Worm (Caenorhabditis elegans) whole organism, young adult: ENCODE measurements around the gene Y45G5AM.5.

ENCODE experiments used
- B0261.1 ChIP-seq: sonication (generic microtip); optimal IDR thresholded peaks from 2 replicates; lab custom pipeline; 2016; ENCODE audit warnings: mild to moderate bottlenecking, missing genetic modification characterization, moderate library complexity, missing compliant biosample characterization
- B0336.3 ChIP-seq: fragments of 200-800 bp; sonication (Bioruptor generic); IDR thresholded peaks from 2 replicates; pipeline ENCODE4 v1.3.6; 2022; ENCODE audit warnings: missing genetic modification characterization, missing compliant biosample characterization
- D2030.7 ChIP-seq: fragments of 200-800 bp; sonication (Bioruptor generic); IDR thresholded peaks from 2 replicates; pipeline ENCODE4 v1.3.6; 2022; ENCODE audit warnings: missing genetic modification reagents, missing genetic modification characterization, missing compliant biosample characterization
- F52B5.7 ChIP-seq: sonication (generic microtip); optimal IDR thresholded peaks from 2 replicates; lab custom pipeline; 2016; ENCODE audit warnings: mild to moderate bottlenecking, missing genetic modification characterization, missing compliant biosample characterization
- F57C9.4 ChIP-seq: sonication (generic microtip); optimal IDR thresholded peaks from 2 replicates; lab custom pipeline; 2017; ENCODE audit warnings: mild to moderate bottlenecking, missing genetic modification characterization, missing compliant biosample characterization
- akir-1 ChIP-seq: fragments of 200-800 bp; sonication (Bioruptor generic); optimal IDR thresholded peaks from 2 replicates; lab custom pipeline; 2018; ENCODE audit warnings: mild to moderate bottlenecking, missing genetic modification characterization, moderate library complexity, missing compliant biosample characterization
- ama-1 ChIP-seq, 3 experiments: fragments of 150-350 bp in 1 of 3; sonication (generic microtip) in 2 of 3; optimal IDR thresholded peaks; 2 replicates each; lab custom pipeline; 2014 to 2018; ENCODE audit warnings: missing biosample characterization in 2 of 3, missing genetic modification characterization in 2 of 3, missing genetic modification reagents in 2 of 3
- attf-3 ChIP-seq: fragments of 200-800 bp; sonication (Bioruptor generic); conservative IDR thresholded peaks from 2 replicates; pipeline ENCODE4 v1.3.6; 2022; ENCODE audit warnings: missing genetic modification reagents, missing genetic modification characterization, missing compliant biosample characterization
- attf-5 ChIP-seq: fragments of 200-800 bp; sonication (Bioruptor generic); optimal IDR thresholded peaks from 2 replicates; lab custom pipeline; 2018; ENCODE audit warnings: mild to moderate bottlenecking, missing genetic modification characterization, missing compliant biosample characterization
- attf-6 ChIP-seq: fragments of 200-800 bp; sonication (Bioruptor generic); IDR thresholded peaks from 2 replicates; pipeline ENCODE4 v1.3.6; 2022; ENCODE audit warnings: missing genetic modification reagents, missing genetic modification characterization, missing compliant biosample characterization
- ccch-3 ChIP-seq: fragments of 200-800 bp; sonication (Bioruptor generic); optimal IDR thresholded peaks from 2 replicates; lab custom pipeline; 2018; ENCODE audit warnings: mild to moderate bottlenecking, missing genetic modification characterization, missing compliant biosample characterization
- cebp-2 ChIP-seq: fragments of 200-800 bp; sonication (Bioruptor generic); IDR thresholded peaks from 2 replicates; pipeline ENCODE4 v1.3.6; 2022; ENCODE audit warnings: missing genetic modification characterization, missing compliant biosample characterization
- ceh-100 ChIP-seq: fragments of 200-800 bp; sonication (Bioruptor generic); IDR thresholded peaks from 2 replicates; pipeline ENCODE4 v1.3.6; 2022; ENCODE audit warnings: missing genetic modification reagents, missing genetic modification characterization, missing compliant biosample characterization
- die-1 ChIP-seq: sonication (generic microtip); optimal IDR thresholded peaks from 2 replicates; lab custom pipeline; 2016; ENCODE audit warnings: missing genotype, mild to moderate bottlenecking, missing genetic modification characterization, missing compliant biosample characterization
- egl-18 ChIP-seq: fragments of 200-800 bp; sonication (Bioruptor generic); IDR thresholded peaks from 2 replicates; pipeline ENCODE4 v1.3.6; 2022; ENCODE audit warnings: missing genetic modification reagents, missing genetic modification characterization, missing compliant biosample characterization
- egl-44 ChIP-seq: fragments of 200-800 bp; sonication (Bioruptor generic); IDR thresholded peaks from 2 replicates; pipeline ENCODE4 v1.3.6; 2022; ENCODE audit warnings: missing genetic modification reagents, missing genetic modification characterization, missing compliant biosample characterization
- ekl-4 ChIP-seq: fragments of 200-800 bp; sonication (Bioruptor generic); IDR thresholded peaks from 2 replicates; pipeline ENCODE4 v1.3.6; 2022; ENCODE audit warnings: missing genetic modification reagents, missing genetic modification characterization, missing compliant biosample characterization
- gei-17 ChIP-seq: fragments of 200-800 bp; sonication (Bioruptor generic); optimal IDR thresholded peaks from 2 replicates; lab custom pipeline; 2018; ENCODE audit warnings: mild to moderate bottlenecking, missing genetic modification characterization, missing compliant biosample characterization
- him-1 ChIP-seq: sonication (generic microtip); optimal IDR thresholded peaks from 2 replicates; lab custom pipeline; 2016; ENCODE audit warnings: missing genotype, missing genetic modification reagents, missing genetic modification characterization, missing compliant biosample characterization
- hlh-12 ChIP-seq: sonication (generic microtip); optimal IDR thresholded peaks from 2 replicates; lab custom pipeline; 2016; ENCODE audit warnings: missing genetic modification characterization, missing compliant biosample characterization
- lag-1 ChIP-seq: fragments of 200-800 bp; sonication (Bioruptor generic); IDR thresholded peaks from 2 replicates; pipeline ENCODE4 v1.3.6; 2022; ENCODE audit warnings: missing genetic modification reagents, missing genetic modification characterization, missing compliant biosample characterization
- lin-26 ChIP-seq: fragments of 200-800 bp; sonication (Bioruptor generic); IDR thresholded peaks from 2 replicates; pipeline ENCODE4 v1.3.6; 2022; ENCODE audit warnings: missing genetic modification reagents, missing genetic modification characterization, missing compliant biosample characterization
- lir-1 ChIP-seq: fragments of 200-800 bp; sonication (Bioruptor generic); conservative IDR thresholded peaks from 2 replicates; pipeline ENCODE4 v1.3.6; 2022; ENCODE audit warnings: missing genetic modification reagents, missing genetic modification characterization, missing compliant biosample characterization
- madf-3 ChIP-seq: fragments of 200-800 bp; sonication (Bioruptor generic); IDR thresholded peaks from 2 replicates; pipeline ENCODE4 v1.3.6; 2022; ENCODE audit warnings: missing genetic modification reagents, missing genetic modification characterization, missing compliant biosample characterization
- mxl-1 ChIP-seq: sonication (generic microtip); optimal IDR thresholded peaks from 2 replicates; lab custom pipeline; 2016; ENCODE audit warnings: missing genetic modification characterization, missing compliant biosample characterization
- nfyb-1 ChIP-seq: fragments of 200-800 bp; sonication (Bioruptor generic); IDR thresholded peaks from 2 replicates; pipeline ENCODE4 v1.3.6; 2022; ENCODE audit warnings: missing genetic modification reagents, missing genetic modification characterization, missing compliant biosample characterization
- rcor-1 ChIP-seq: fragments of 200-800 bp; sonication (Bioruptor generic); IDR thresholded peaks from 2 replicates; pipeline ENCODE4 v1.3.6; 2022; ENCODE audit warnings: missing genetic modification reagents, missing genetic modification characterization, missing compliant biosample characterization
- sea-2 ChIP-seq: fragments of 200-800 bp; sonication (Bioruptor generic); IDR thresholded peaks from 2 replicates; pipeline ENCODE4 v1.3.6; 2022; ENCODE audit warnings: missing genetic modification characterization, missing compliant biosample characterization
- snpc-1.1 ChIP-seq: sonication (generic microtip); optimal IDR thresholded peaks from 2 replicates; lab custom pipeline; 2017; ENCODE audit warnings: missing genetic modification characterization, mild to moderate bottlenecking, missing compliant biosample characterization, antibody characterized with exemption, moderate library complexity, missing genotype, missing genetic modification reagents; ENCODE audit not compliant: insufficient read depth
- tbp1 ChIP-seq: fragments of 200-800 bp; sonication (Bioruptor generic); optimal IDR thresholded peaks from 2 replicates; lab custom pipeline; 2018; ENCODE audit warnings: mild to moderate bottlenecking, missing genetic modification characterization, missing compliant biosample characterization
- tlf-1 ChIP-seq: fragments of 200-800 bp; sonication (Bioruptor generic); optimal IDR thresholded peaks from 2 replicates; lab custom pipeline; 2018; ENCODE audit warnings: mild to moderate bottlenecking, missing genetic modification characterization, missing compliant biosample characterization
- xnd-1 ChIP-seq: sonication (generic microtip); optimal IDR thresholded peaks from 2 replicates; lab custom pipeline; 2016; ENCODE audit warnings: missing genotype, missing genetic modification reagents, missing genetic modification characterization, missing compliant biosample characterization
- zim-3 ChIP-seq: sonication (generic microtip); optimal IDR thresholded peaks from 2 replicates; lab custom pipeline; 2017; ENCODE audit warnings: mild to moderate bottlenecking, missing genetic modification characterization, moderate library complexity, missing compliant biosample characterization

Y45G5AM.5 gene

DNA sequence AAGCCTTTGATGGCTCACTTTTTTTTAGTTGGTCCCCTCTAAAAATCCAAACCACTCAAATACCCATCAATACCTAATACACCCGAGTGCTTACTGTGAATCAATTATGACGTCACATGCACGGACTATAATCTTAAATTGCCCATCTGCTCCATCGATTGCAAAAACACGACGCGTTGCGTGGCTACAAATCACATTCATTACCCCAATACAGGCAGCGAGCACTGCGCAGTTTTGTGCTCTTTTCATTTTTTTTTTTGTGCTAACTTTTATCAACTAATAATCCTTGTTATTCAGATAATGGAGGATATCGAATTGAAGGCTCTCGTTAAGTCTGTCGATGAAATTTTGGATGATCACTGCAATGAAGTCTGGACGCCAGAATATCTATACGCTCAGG is at the start of gene Y45G5AM.5:
Gene Y45G5AM.5, plus strand, starts transcription at position 301 of the 400 bp plus-strand sequence.
- TF ChIP-seq nfyb-1: no peak
- TF ChIP-seq xnd-1: no peak
- TF ChIP-seq mxl-1 (tag; lab: Kevin White, UChicago): no peak

DNA sequence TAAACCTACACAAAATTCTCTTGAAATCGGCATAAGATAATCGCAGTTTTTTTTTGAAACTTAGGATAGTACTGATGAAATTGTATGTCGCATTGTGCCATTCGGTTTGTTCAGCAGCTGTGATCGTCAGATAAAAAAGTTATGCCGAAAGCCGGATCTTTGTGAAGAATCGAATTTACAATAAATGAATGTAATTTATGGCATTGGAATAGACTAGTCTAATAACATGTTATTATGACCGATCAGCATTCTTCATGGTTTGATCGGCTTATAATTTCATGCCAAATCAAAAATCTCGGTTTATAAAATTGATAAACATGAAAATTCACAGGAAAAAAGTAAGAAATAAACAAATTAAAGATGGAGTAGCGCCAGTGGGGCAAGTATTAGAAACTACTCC is 47.7 kb upstream of the Y45G5AM.5 start, which contains the start of gene srw-134:
Gene srw-134, minus strand, starts transcription at position 101 of the 400 bp plus-strand sequence.
- TF ChIP-seq ceh-100 (GFP tag; lab: Robert Waterston, UW): no peak
- TF ChIP-seq ekl-4 (GFP tag; lab: Robert Waterston, UW): no peak
- TF ChIP-seq B0336.3 (GFP tag; lab: Robert Waterston, UW): no peak

- TF ChIP-seq akir-1 (no peak), B0261.1 (tag; lab: Kevin White, UChicago) (no peak), gei-17 (no peak), snpc-1.1 (tag; lab: Kevin White, UChicago) (no peak), tlf-1 (GFP tag; lab: Kevin White, UChicago) (no peak), lir-1 (GFP tag; lab: Robert Waterston, UW) (no peak), attf-3 (GFP tag; lab: Robert Waterston, UW) (no peak), F52B5.7 (tag; lab: Kevin White, UChicago) (no peak)
These were observed 45.6 kb upstream of the Y45G5AM.5 start, which contains the start of gene srw-133 for ce11 chrV:4114627-4115026. Gene srw-133 (minus strand): TSS chrV:4114727.

DNA sequence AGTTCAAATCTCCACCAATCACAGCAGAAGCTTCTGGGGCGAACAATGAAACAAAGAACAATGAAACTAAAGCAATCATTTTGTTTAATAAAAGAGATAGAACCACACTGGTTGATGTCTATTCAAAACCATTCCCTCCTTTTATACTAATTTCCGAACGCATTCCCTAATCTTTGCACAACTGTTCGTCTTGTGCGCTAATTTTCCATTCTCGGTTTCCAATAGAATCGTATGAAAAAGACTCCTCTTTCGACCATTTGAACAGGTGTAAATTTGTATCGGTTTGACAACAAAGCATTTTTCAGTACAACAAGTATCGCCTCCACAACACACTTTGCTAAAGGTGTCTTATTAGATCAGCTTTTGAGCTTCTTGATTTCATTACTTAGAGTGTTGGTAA is 44.1 kb upstream of the Y45G5AM.5 start, which contains the start of gene T05B4.8:
Gene T05B4.8, minus strand, starts transcription at position 101 of the 400 bp plus-strand sequence.
- TF ChIP-seq D2030.7 (GFP tag; lab: Robert Waterston, UW) (no peak), rcor-1 (no peak), ceh-100 (GFP tag; lab: Robert Waterston, UW) (no peak), F57C9.4 (tag; lab: Kevin White, UChicago) (no peak), cebp-2 (GFP tag; lab: Robert Waterston, UW) (no peak), lag-1 (GFP tag; lab: Robert Waterston, UW) (no peak), egl-18 (no peak), egl-44 (no peak), die-1 (no peak), zim-3 (tag; lab: Kevin White, UChicago) (no peak), ama-1 (optimal IDR thresholded peaks at IDR 0.05; lab: Kevin White, UChicago) (no peak), ama-1 (GFP tag; optimal IDR thresholded peaks at IDR 0.05; lab: Kevin White, UChicago) (no peak)
- TF ChIP-seq, all 124 proteins: peak for 0

ce11 chrV:4118332-4118731 is 41.9 kb upstream of the Y45G5AM.5 start, which contains the start of gene T05B4.9:
Gene T05B4.9 (minus strand): TSS chrV:4118432.
- TF ChIP-seq ccch-3 (GFP tag; lab: Kevin White, UChicago) (no peak), D2030.7 (GFP tag; lab: Robert Waterston, UW) (no peak)

ce11 chrV:4120629-4121028 is 39.6 kb upstream of the Y45G5AM.5 start, which contains the start of gene T05B4.10:
Gene T05B4.10 (minus strand): TSS chrV:4120729.
- TF ChIP-seq attf-6 (GFP tag; lab: Robert Waterston, UW) (no peak), him-1 (tag; lab: Kevin White, UChicago) (no peak), lin-26 (GFP tag; lab: Robert Waterston, UW) (no peak), tbp1 (GFP tag; lab: Kevin White, UChicago) (no peak), hlh-12 (no peak), attf-5 (GFP tag; lab: Kevin White, UChicago) (no peak), sea-2 (GFP tag; lab: Robert Waterston, UW) (no peak), F57C9.4 (tag; lab: Kevin White, UChicago) (no peak), madf-3 (GFP tag; lab: Robert Waterston, UW) (no peak)
